Worm (Caenorhabditis elegans): ENCODE results near the gene nhr-96.
"Not testable (repeated sequence)": the region's sequence is repeated elsewhere in the genome, so short reads cannot be mapped to it uniquely, and the experiment has no call there.

- TF ChIP-seq tbx-11 (GFP tag; IDR thresholded peaks at IDR 0.05); ceh-13 (GFP tag; optimal IDR thresholded peaks at IDR 0.05); flt-1 (GFP tag; IDR thresholded peaks at IDR 0.05); hnd-1 (tag; optimal IDR thresholded peaks at IDR 0.05); tra-4 (tag; optimal IDR thresholded peaks at IDR 0.05); sea-1 (GFP tag; conservative IDR thresholded peaks at IDR 0.05); tbx-37 (GFP tag; conservative IDR thresholded peaks at IDR 0.05); aly-1 (tag; optimal IDR thresholded peaks at IDR 0.05); ama-1 (optimal IDR thresholded peaks at IDR 0.05); B0310.2 (tag; optimal IDR thresholded peaks at IDR 0.05); pes-1 (GFP tag; IDR thresholded peaks at IDR 0.05); F13C5.2 (tag; optimal IDR thresholded peaks at IDR 0.05); hmbx-1 (tag; optimal IDR thresholded peaks at IDR 0.05); ets-7 (tag; optimal IDR thresholded peaks at IDR 0.05): not testable (repeated sequence)
Observed at ce11 chrV:2255191-2255590, 21.9 kb downstream of the nhr-96 start, which contains the start of gene F41B5.1.
